Worm (Caenorhabditis elegans) whole organism, L1 larva: ENCODE data around the gene cdgs-1.
A peak's percentile ranks its signal among the peaks of the same experiment; 100 is the strongest.

ENCODE experiments used
- C04F5.9 ChIP-seq: sonication (generic microtip); optimal IDR thresholded peaks from 2 replicates; lab custom pipeline; 2016; ENCODE audit warnings: missing genetic modification characterization, missing compliant biosample characterization
- F16B12.6 ChIP-seq: fragments of 150-350 bp; optimal IDR thresholded peaks from 2 replicates; lab custom pipeline; 2014; ENCODE audit warnings: missing biosample characterization, missing genetic modification characterization
- Y116A8C.19 ChIP-seq: sonication (generic microtip); optimal IDR thresholded peaks from 2 replicates; lab custom pipeline; 2016; ENCODE audit warnings: missing compliant biosample characterization, missing genetic modification characterization, borderline replicate concordance
- aha-1 ChIP-seq: fragments of 150-350 bp; optimal IDR thresholded peaks from 2 replicates; lab custom pipeline; 2014; ENCODE audit warnings: missing biosample characterization, missing genetic modification characterization
- alr-1 ChIP-seq: fragments of 200-800 bp; sonication (Bioruptor generic); optimal IDR thresholded peaks from 2 replicates; lab custom pipeline; 2018; ENCODE audit warnings: borderline replicate concordance, mild to moderate bottlenecking, missing genetic modification characterization, missing compliant biosample characterization
- aly-2 ChIP-seq: fragments of 150-350 bp; optimal IDR thresholded peaks from 2 replicates; lab custom pipeline; 2014; ENCODE audit warnings: missing biosample characterization, missing genetic modification characterization
- ama-1 ChIP-seq: fragments of 150-350 bp; optimal IDR thresholded peaks from 2 replicates; lab custom pipeline; 2014
- ceh-63 ChIP-seq: fragments of 200-800 bp; sonication (Bioruptor generic); optimal IDR thresholded peaks from 2 replicates; lab custom pipeline; 2018; ENCODE audit warnings: mild to moderate bottlenecking, missing genetic modification characterization, missing compliant biosample characterization
- ceh-90 ChIP-seq: sonication (generic microtip); optimal IDR thresholded peaks from 2 replicates; lab custom pipeline; 2016; ENCODE audit warnings: missing genetic modification characterization, missing compliant biosample characterization
- ces-1 ChIP-seq: fragments of 150-350 bp; optimal IDR thresholded peaks from 2 replicates; lab custom pipeline; 2014; ENCODE audit warnings: missing biosample characterization, missing genetic modification reagents, missing genetic modification characterization
- dpl-1 ChIP-seq, 3 experiments: fragments of 150-350 bp in 2 of 3; sonication (generic microtip) in 1 of 3; optimal IDR thresholded peaks; 2 replicates each; lab custom pipeline; 2014 to 2017; ENCODE audit warnings: missing biosample characterization in 3 of 3, missing genetic modification characterization in 3 of 3, missing genetic modification reagents in 3 of 3
- efl-1 ChIP-seq, 4 experiments: fragments of 150-350 bp; optimal IDR thresholded peaks in 3 of 4; peaks in 1 of 4; 1 replicate in 1 of 4; 2 replicates in 3 of 4; lab custom pipeline; 2014; ENCODE audit warnings: missing biosample characterization in 2 of 4, missing genetic modification characterization in 2 of 4, missing genetic modification reagents in 2 of 4
- egl-13 ChIP-seq: sonication (generic microtip); optimal IDR thresholded peaks from 2 replicates; lab custom pipeline; 2016; ENCODE audit warnings: missing genotype, missing genetic modification reagents, missing genetic modification characterization, missing compliant biosample characterization
- elt-3 ChIP-seq, 6 experiments: fragments of 150-350 bp in 1 of 6; sonication (generic microtip); optimal IDR thresholded peaks; 2 replicates each; lab custom pipeline; 2017 to 2018; ENCODE audit warnings: missing biosample characterization in 6 of 6, missing genetic modification characterization in 6 of 6, inconsistent platforms in 1 of 6
- fkh-10 ChIP-seq: sonication (generic microtip); optimal IDR thresholded peaks from 2 replicates; lab custom pipeline; 2017; ENCODE audit warnings: missing biosample characterization, missing genetic modification reagents, missing genetic modification characterization
- fkh-4 ChIP-seq: sonication (generic microtip); optimal IDR thresholded peaks from 2 replicates; lab custom pipeline; 2016; ENCODE audit warnings: missing compliant biosample characterization, missing genetic modification characterization, borderline replicate concordance
- grh-1 ChIP-seq: fragments of 200-800 bp; sonication (Bioruptor generic); IDR thresholded peaks from 2 replicates; pipeline ENCODE4 v1.3.6; 2022; ENCODE audit warnings: missing genetic modification reagents, missing genetic modification characterization, missing compliant biosample characterization
- hlh-4 ChIP-seq: sonication (generic microtip); optimal IDR thresholded peaks from 2 replicates; lab custom pipeline; 2016; ENCODE audit warnings: mild to moderate bottlenecking, missing genetic modification characterization, missing compliant biosample characterization
- hpl-2 ChIP-seq: fragments of 150-350 bp; optimal IDR thresholded peaks from 2 replicates; lab custom pipeline; 2014; ENCODE audit warnings: missing biosample characterization, missing genetic modification reagents, missing genetic modification characterization
- isw-1 ChIP-seq: fragments of 200-800 bp; sonication (Bioruptor generic); IDR thresholded peaks from 2 replicates; pipeline ENCODE4 v1.3.6; 2022; ENCODE audit warnings: missing genetic modification characterization, missing compliant biosample characterization
- lin-13 ChIP-seq: fragments of 150-350 bp; optimal IDR thresholded peaks from 2 replicates; lab custom pipeline; 2014; ENCODE audit warnings: missing biosample characterization, missing genetic modification reagents, missing genetic modification characterization
- lin-14 ChIP-seq: fragments of 200-800 bp; sonication (Bioruptor generic); optimal IDR thresholded peaks from 2 replicates; lab custom pipeline; 2018; ENCODE audit warnings: mild to moderate bottlenecking, missing genetic modification characterization, moderate library complexity, missing compliant biosample characterization
- lin-15B ChIP-seq: fragments of 150-350 bp; sonication (generic microtip); optimal IDR thresholded peaks from 3 replicates; lab custom pipeline; 2014; ENCODE audit warnings: missing biosample characterization, missing genetic modification characterization
- lin-39 ChIP-seq: fragments of 150-350 bp; optimal IDR thresholded peaks from 2 replicates; lab custom pipeline; 2014; ENCODE audit warnings: missing biosample characterization, missing genetic modification reagents, missing genetic modification characterization
- lsy-2 ChIP-seq, 2 experiments: fragments of 150-350 bp; optimal IDR thresholded peaks; 2 replicates each; lab custom pipeline; 2014; ENCODE audit warnings: missing biosample characterization in 2 of 2, missing genetic modification characterization in 2 of 2
- mdl-1 ChIP-seq, 2 experiments: fragments of 150-350 bp; optimal IDR thresholded peaks; 2 replicates each; lab custom pipeline; 2014 to 2017; ENCODE audit warnings: missing biosample characterization in 2 of 2, missing genetic modification characterization in 2 of 2, inconsistent platforms in 1 of 2
- mef-2 ChIP-seq: fragments of 150-350 bp; optimal IDR thresholded peaks from 2 replicates; lab custom pipeline; 2014; ENCODE audit warnings: missing biosample characterization, missing genetic modification characterization
- mep-1 ChIP-seq: fragments of 150-350 bp; optimal IDR thresholded peaks from 2 replicates; lab custom pipeline; 2014; ENCODE audit warnings: missing biosample characterization, missing genetic modification characterization
- nhr-12 ChIP-seq: sonication (generic microtip); optimal IDR thresholded peaks from 2 replicates; lab custom pipeline; 2017; ENCODE audit warnings: missing biosample characterization, missing genetic modification characterization
- nhr-19 ChIP-seq: fragments of 200-800 bp; sonication (Bioruptor generic); conservative IDR thresholded peaks from 2 replicates; pipeline ENCODE4 v1.3.6; 2022; ENCODE audit warnings: missing genetic modification characterization, missing compliant biosample characterization
- nhr-20 ChIP-seq: sonication (generic microtip); optimal IDR thresholded peaks from 2 replicates; lab custom pipeline; 2016; ENCODE audit warnings: mild to moderate bottlenecking, missing genetic modification characterization, missing compliant biosample characterization
- nhr-47 ChIP-seq: sonication (generic microtip); optimal IDR thresholded peaks from 2 replicates; lab custom pipeline; 2016; ENCODE audit warnings: mild to moderate bottlenecking, missing genetic modification characterization, moderate library complexity, missing compliant biosample characterization
- nhr-71 ChIP-seq: sonication (generic microtip); optimal IDR thresholded peaks from 2 replicates; lab custom pipeline; 2016; ENCODE audit warnings: mild to moderate bottlenecking, missing genetic modification characterization, moderate library complexity, missing compliant biosample characterization
- nhr-77 ChIP-seq: fragments of 150-350 bp; optimal IDR thresholded peaks from 2 replicates; lab custom pipeline; 2014; ENCODE audit warnings: missing biosample characterization, missing genetic modification characterization
- nhr-84 ChIP-seq: sonication (generic microtip); optimal IDR thresholded peaks from 2 replicates; lab custom pipeline; 2017; ENCODE audit warnings: missing biosample characterization, missing genetic modification characterization
- nhr-90 ChIP-seq: sonication (generic microtip); optimal IDR thresholded peaks from 2 replicates; lab custom pipeline; 2016; ENCODE audit warnings: mild to moderate bottlenecking, missing genetic modification characterization, missing compliant biosample characterization; ENCODE audit not compliant: poor library complexity
- pag-3 ChIP-seq: sonication (generic microtip); optimal IDR thresholded peaks from 2 replicates; lab custom pipeline; 2017; ENCODE audit warnings: missing genetic modification characterization, mild to moderate bottlenecking, missing compliant biosample characterization, antibody characterized with exemption, borderline replicate concordance; ENCODE audit not compliant: insufficient read depth
- pax-3 ChIP-seq: fragments of 200-800 bp; sonication (Bioruptor generic); optimal IDR thresholded peaks from 2 replicates; lab custom pipeline; 2018; ENCODE audit warnings: mild to moderate bottlenecking, missing genetic modification characterization, moderate library complexity, missing compliant biosample characterization
- pqm-1 ChIP-seq: sonication (generic microtip); optimal IDR thresholded peaks from 3 replicates; lab custom pipeline; 2017; ENCODE audit warnings: missing biosample characterization, missing genetic modification characterization
- skn-1 ChIP-seq: fragments of 150-350 bp; optimal IDR thresholded peaks from 2 replicates; lab custom pipeline; 2014; ENCODE audit warnings: missing biosample characterization, missing genetic modification characterization
- snpc-4 ChIP-seq: fragments of 150-350 bp; optimal IDR thresholded peaks from 2 replicates; lab custom pipeline; 2014; ENCODE audit warnings: missing biosample characterization, missing genetic modification characterization
- sptf-1 ChIP-seq: fragments of 150-350 bp; optimal IDR thresholded peaks from 2 replicates; lab custom pipeline; 2014; ENCODE audit warnings: missing biosample characterization, missing genetic modification characterization
- swsn-7 ChIP-seq: sonication (generic microtip); optimal IDR thresholded peaks from 2 replicates; lab custom pipeline; 2016; ENCODE audit warnings: missing genetic modification characterization, missing compliant biosample characterization
- tbx-2 ChIP-seq: sonication (generic microtip); optimal IDR thresholded peaks from 2 replicates; lab custom pipeline; 2016; ENCODE audit warnings: missing genetic modification characterization, missing compliant biosample characterization
- tlp-1 ChIP-seq: fragments of 150-350 bp; optimal IDR thresholded peaks from 2 replicates; lab custom pipeline; 2014; ENCODE audit warnings: missing biosample characterization, missing genetic modification characterization
- unc-130 ChIP-seq: fragments of 150-350 bp; optimal IDR thresholded peaks from 2 replicates; lab custom pipeline; 2017; ENCODE audit warnings: missing biosample characterization, missing genetic modification characterization, inconsistent platforms
- unc-30 ChIP-seq: sonication (generic microtip); optimal IDR thresholded peaks from 2 replicates; lab custom pipeline; 2017; ENCODE audit warnings: missing biosample characterization, missing genetic modification characterization
- unc-62 ChIP-seq: fragments of 150-350 bp; optimal IDR thresholded peaks from 2 replicates; lab custom pipeline; 2014; ENCODE audit warnings: missing biosample characterization, missing genetic modification reagents, missing genetic modification characterization
- unc-98 ChIP-seq: fragments of 200-800 bp; sonication (Bioruptor generic); IDR thresholded peaks from 2 replicates; pipeline ENCODE4 v1.3.6; 2022; ENCODE audit warnings: missing genetic modification characterization, missing compliant biosample characterization
- vab-15 ChIP-seq: sonication (generic microtip); optimal IDR thresholded peaks from 2 replicates; lab custom pipeline; 2017; ENCODE audit warnings: missing genotype, mild to moderate bottlenecking, missing genetic modification characterization, missing compliant biosample characterization
- zag-1 ChIP-seq: fragments of 150-350 bp; optimal IDR thresholded peaks from 2 replicates; lab custom pipeline; 2014; ENCODE audit warnings: missing biosample characterization, missing genetic modification characterization
- zip-4 ChIP-seq: fragments of 200-800 bp; sonication (Bioruptor generic); optimal IDR thresholded peaks from 2 replicates; lab custom pipeline; 2018; ENCODE audit warnings: mild to moderate bottlenecking, missing genetic modification characterization, moderate library complexity, missing compliant biosample characterization
- ztf-4 ChIP-seq: fragments of 150-350 bp; optimal IDR thresholded peaks from 2 replicates; lab custom pipeline; 2014; ENCODE audit warnings: missing biosample characterization, missing genetic modification characterization

cdgs-1 gene

DNA sequence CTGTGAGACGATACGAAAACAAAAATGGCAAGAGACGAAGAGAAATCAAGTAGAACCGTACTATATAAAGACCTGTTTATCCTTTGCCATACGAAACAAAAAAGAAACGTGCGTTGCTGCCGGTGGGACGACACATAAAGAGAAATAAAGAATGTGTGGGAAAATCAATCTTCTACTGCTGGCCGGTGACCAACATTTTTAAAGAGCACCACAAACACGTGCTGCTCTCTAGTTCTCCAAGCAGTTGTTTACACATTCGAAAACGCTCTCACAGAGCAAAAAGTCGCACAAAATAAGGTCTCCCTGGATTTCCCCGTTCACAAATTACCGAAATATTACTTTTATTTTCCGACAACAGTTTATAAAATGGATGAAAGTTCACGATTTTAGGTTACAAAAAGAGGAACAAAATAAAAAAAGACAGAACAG, 26.0 kb downstream of the cdgs-1 start, which contains the start of gene imp-3 (continued):
- TF ChIP-seq lsy-2 (tag; optimal IDR thresholded peaks at IDR 0.05; lab: Kevin White, UChicago): peak; percentile 55 to 60
- peak; percentile 16 for TF ChIP-seq aly-2
- TF ChIP-seq hpl-2 (GFP tag; lab: Kevin White, UChicago): no peak
- TF ChIP-seq dpl-1 (GFP tag; optimal IDR thresholded peaks at IDR 0.05; lab: Kevin White, UChicago): peak in 2 of 3 experiments; percentile 31 to 41
- TF ChIP-seq efl-1 (optimal IDR thresholded peaks at IDR 0.05; lab: Kevin White, UChicago): peak; percentile 26 to 42
- TF ChIP-seq efl-1 (GFP tag; optimal IDR thresholded peaks at IDR 0.05 in 1 of 2; lab: Kevin White, UChicago): peak; percentile 21 to 95
- no peak for TF ChIP-seq ceh-90 (tag; lab: Kevin White, UChicago)
- no peak for TF ChIP-seq mef-2
- no peak for TF ChIP-seq pax-3 (tag; lab: Kevin White, UChicago)
- TF ChIP-seq nhr-12 (tag; lab: Kevin White, UChicago): no peak
- TF ChIP-seq Y116A8C.19 (tag; lab: Kevin White, UChicago): no peak
- TF ChIP-seq lin-15B (tag; lab: Kevin White, UChicago): no peak
- peak; percentile 66 for TF ChIP-seq nhr-47 (tag; lab: Kevin White, UChicago)
- no peak for TF ChIP-seq tlp-1 (tag; lab: Kevin White, UChicago)
- TF ChIP-seq nhr-71 (tag; lab: Kevin White, UChicago): peak; percentile 65
- TF ChIP-seq egl-13 (tag; lab: Kevin White, UChicago): no peak
- TF ChIP-seq skn-1 (tag; lab: Kevin White, UChicago): no peak
- TF ChIP-seq unc-98 (GFP tag; lab: Robert Waterston, UW): no peak
- TF ChIP-seq lin-14: peak; percentile 71
- TF ChIP-seq hlh-4 (tag; lab: Kevin White, UChicago): no peak
- TF ChIP-seq unc-30 (tag; lab: Kevin White, UChicago): no peak
- TF ChIP-seq lin-39 (tag; lab: Kevin White, UChicago): no peak
- TF ChIP-seq unc-130 (tag; lab: Kevin White, UChicago): peak; percentile 32
- no peak for TF ChIP-seq alr-1
- TF ChIP-seq vab-15: no peak
- no peak for TF ChIP-seq nhr-84
- TF ChIP-seq zip-4 (GFP tag; lab: Kevin White, UChicago): no peak
- TF ChIP-seq fkh-10: no peak
- peak; percentile 46 for TF ChIP-seq nhr-20 (tag; lab: Kevin White, UChicago)
- TF ChIP-seq mdl-1 (tag; optimal IDR thresholded peaks at IDR 0.05; lab: Kevin White, UChicago): peak in 1 of 2 experiments; percentile 78
- no peak for TF ChIP-seq unc-62 (GFP tag; lab: Kevin White, UChicago)
- TF ChIP-seq aha-1 (tag; lab: Kevin White, UChicago): no peak
- TF ChIP-seq zag-1: no peak
- TF ChIP-seq swsn-7 (tag; lab: Kevin White, UChicago): no peak
- TF ChIP-seq F16B12.6: no peak
- no peak for TF ChIP-seq sptf-1 (tag; lab: Kevin White, UChicago)
- no peak for TF ChIP-seq fkh-4 (tag; lab: Kevin White, UChicago)
- no peak for TF ChIP-seq ces-1 (GFP tag; lab: Kevin White, UChicago)
- no peak for TF ChIP-seq pag-3 (tag; lab: Kevin White, UChicago)
- TF ChIP-seq tbx-2 (tag; lab: Kevin White, UChicago): peak; percentile 37
- peak in 3 of 6 experiments; percentile 12 to 56 (median 15) for TF ChIP-seq elt-3 (tag; optimal IDR thresholded peaks at IDR 0.05; lab: Kevin White, UChicago)
- TF ChIP-seq ztf-4 (tag; lab: Kevin White, UChicago): peak; percentile 36
- 0 out of 2 replicates have a peak, but pooled peaks have one; percentile 25 for TF ChIP-seq grh-1 (GFP tag; lab: Robert Waterston, UW)
- TF ChIP-seq snpc-4 (tag; lab: Kevin White, UChicago): no peak
- TF ChIP-seq mep-1 (tag; lab: Kevin White, UChicago): no peak
- 0 out of 2 replicates have a peak, but pooled peaks have one; percentile 11 for TF ChIP-seq nhr-19 (GFP tag; lab: Robert Waterston, UW)
- no peak for TF ChIP-seq isw-1 (GFP tag; lab: Robert Waterston, UW)
- TF ChIP-seq ceh-63: no peak
- peak; percentile 58 for TF ChIP-seq nhr-90 (tag; lab: Kevin White, UChicago)
- TF ChIP-seq ama-1: peak; percentile 93
- no peak for TF ChIP-seq nhr-77 (tag; lab: Kevin White, UChicago)
- no peak for TF ChIP-seq lin-13 (GFP tag; lab: Kevin White, UChicago)
- no peak for TF ChIP-seq C04F5.9 (tag; lab: Kevin White, UChicago)
- TF ChIP-seq pqm-1 (tag; lab: Kevin White, UChicago): no peak
